Worm (Caenorhabditis elegans): ENCODE data around the gene ykt-6.

ykt-6 gene

DNA sequence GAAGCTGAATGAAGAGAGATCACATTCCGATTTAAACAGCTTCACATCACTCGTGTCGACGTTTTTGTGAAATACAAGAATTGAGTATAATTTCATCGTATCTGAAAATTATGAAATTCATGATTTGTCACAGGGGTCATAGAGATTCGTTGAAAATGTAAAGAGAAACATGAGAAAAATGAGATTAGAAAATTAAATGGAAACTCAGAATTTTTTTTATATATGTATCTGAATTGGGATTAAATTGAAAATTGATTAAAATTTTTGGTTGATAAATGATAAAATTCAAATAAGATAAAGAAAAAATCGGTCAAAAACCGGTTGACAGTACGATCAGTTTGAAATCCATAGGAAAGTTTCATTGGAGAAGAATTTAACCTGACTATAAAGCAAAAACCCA, at the start of gene ykt-6:
Gene ykt-6 (minus strand): TSS at position 101 of the 400 bp plus-strand sequence.
- no peak for TF ChIP-seq ref-1 (GFP tag; conservative IDR thresholded peaks at IDR 0.05)
- no peak for TF ChIP-seq T22C8.4 (GFP tag; IDR thresholded peaks at IDR 0.05)
- no peak for TF ChIP-seq flt-1 (GFP tag; IDR thresholded peaks at IDR 0.05)
- no peak for TF ChIP-seq ztf-23 (GFP tag; IDR thresholded peaks at IDR 0.05)
- TF ChIP-seq tab-1 (GFP tag; IDR thresholded peaks at IDR 0.05), result no peak
- no peak for TF ChIP-seq ztf-29 (GFP tag; IDR thresholded peaks at IDR 0.05)
- TF ChIP-seq cog-1 (tag; optimal IDR thresholded peaks at IDR 0.05), result no peak
- TF ChIP-seq med-1 (GFP tag; optimal IDR thresholded peaks at IDR 0.05; ENCODE audit: insufficient read depth), result no peak
- no peak for TF ChIP-seq klf-2 (GFP tag; conservative IDR thresholded peaks at IDR 0.05)

DNA sequence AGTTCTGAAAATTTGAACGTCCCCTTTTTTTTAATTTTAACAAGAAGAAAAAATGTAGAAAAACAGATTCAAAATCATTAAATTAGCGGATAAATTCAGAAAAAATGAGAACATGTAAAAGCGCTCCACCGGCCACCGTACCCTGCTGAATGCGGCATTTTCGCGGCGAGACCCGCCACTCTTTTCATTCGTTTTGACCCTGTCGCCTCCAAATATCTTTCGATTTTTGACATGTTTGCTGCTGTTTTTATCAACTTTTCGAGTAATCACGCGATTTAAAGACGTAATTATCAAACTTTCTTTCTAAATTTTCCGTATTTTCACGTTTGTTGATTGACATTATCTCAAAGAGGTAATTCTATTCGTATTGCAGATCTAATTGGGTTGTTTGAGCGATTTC, 48.8 kb upstream of the ykt-6 start, which contains the start of gene gsp-2:
Gene gsp-2 (plus strand): TSS at position 374 of the 400 bp plus-strand sequence.
- no peak for TF ChIP-seq ztf-29 (GFP tag; IDR thresholded peaks at IDR 0.05)
- peak; percentile 63 for TF ChIP-seq flt-1 (GFP tag; IDR thresholded peaks at IDR 0.05)
- TF ChIP-seq ref-1 (GFP tag; conservative IDR thresholded peaks at IDR 0.05), result no peak
- TF ChIP-seq T22C8.4 (GFP tag; IDR thresholded peaks at IDR 0.05), result no peak

DNA sequence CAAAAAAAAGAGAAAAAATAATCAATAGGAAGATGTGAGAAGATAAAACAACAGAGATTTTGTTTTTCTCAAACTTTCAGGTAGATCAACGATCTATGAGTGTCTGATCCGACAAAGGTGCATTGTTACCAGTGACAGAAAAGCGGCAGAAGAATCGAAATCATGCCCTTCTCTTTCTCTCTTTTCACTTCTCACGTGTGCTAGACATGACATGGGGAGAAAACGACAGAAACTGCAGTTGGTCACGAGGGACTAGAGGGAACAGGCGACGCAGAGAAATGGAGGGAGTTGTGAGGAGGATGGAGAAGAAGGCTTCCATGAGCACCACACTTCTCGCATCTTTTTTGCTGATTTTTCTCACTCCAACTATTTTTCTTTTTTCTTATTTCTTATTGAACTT, 47.8 kb upstream of the ykt-6 start, which contains the start of gene F56C9.10:
Gene F56C9.10 (minus strand): TSS at position 97 of the 400 bp plus-strand sequence.
- TF ChIP-seq ztf-23 (GFP tag; IDR thresholded peaks at IDR 0.05) (peak; percentile 65; the same call in 1 of the 2 replicates), med-1 (GFP tag; optimal IDR thresholded peaks at IDR 0.05; ENCODE audit: insufficient read depth) (no peak)

DNA sequence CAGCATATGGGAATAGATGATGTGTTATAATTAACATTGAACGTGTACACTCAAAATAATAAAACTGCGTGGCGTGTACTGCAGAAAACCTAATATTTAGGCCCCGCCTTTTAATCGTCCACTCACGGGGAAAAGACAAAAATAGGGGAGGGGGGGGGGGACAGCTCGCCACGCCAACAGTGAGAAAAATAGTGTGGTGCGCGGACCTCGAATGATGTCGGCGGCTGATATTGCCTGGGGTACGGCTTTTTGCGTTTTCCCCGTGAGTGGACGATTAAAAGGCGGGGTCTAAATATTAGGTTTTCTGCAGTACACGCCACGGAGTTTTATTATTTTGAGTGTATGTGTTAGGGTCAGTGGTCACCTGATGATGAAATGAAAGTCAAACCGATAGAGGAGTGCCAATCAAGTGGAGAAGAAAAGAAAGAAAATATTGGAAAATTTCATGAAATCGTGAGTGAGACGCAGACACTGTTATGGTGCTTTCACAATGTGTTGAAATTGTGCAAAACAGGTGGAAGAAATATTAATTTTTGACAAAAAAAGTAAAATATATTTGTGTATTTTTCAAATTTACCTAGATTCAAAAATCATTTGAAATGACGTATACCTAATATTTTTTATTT, 46.6 kb upstream of the ykt-6 start:
- 0 out of 2 replicates have a peak, but pooled peaks have one; percentile 42 for TF ChIP-seq flt-1 (GFP tag; IDR thresholded peaks at IDR 0.05)

DNA sequence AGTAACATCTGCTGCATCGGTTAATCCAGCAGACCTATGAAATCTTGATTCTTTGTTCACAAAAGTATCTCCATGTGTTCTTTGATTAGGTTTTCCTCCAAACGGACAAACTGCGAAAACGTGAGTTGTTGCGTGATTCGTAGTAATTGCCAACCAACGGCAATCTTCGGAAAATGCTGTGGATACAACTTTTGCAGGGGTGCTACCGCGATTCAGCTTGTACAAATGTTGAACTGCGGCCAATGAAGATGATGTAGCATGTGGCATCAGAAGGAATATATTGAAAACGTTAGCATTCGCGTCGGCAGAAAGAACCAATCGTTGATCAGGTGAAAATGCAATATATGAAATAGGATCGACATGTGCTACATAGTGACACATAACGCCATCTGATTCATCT, 44.3 kb upstream of the ykt-6 start:
- TF ChIP-seq flt-1 (GFP tag; IDR thresholded peaks at IDR 0.05) (no peak), klf-2 (GFP tag; conservative IDR thresholded peaks at IDR 0.05) (no peak), ztf-29 (GFP tag; IDR thresholded peaks at IDR 0.05) (no peak), ztf-23 (GFP tag; IDR thresholded peaks at IDR 0.05) (no peak), T22C8.4 (GFP tag; IDR thresholded peaks at IDR 0.05) (no peak), ref-1 (GFP tag; conservative IDR thresholded peaks at IDR 0.05) (no peak), cog-1 (tag; optimal IDR thresholded peaks at IDR 0.05) (no peak), med-1 (GFP tag; optimal IDR thresholded peaks at IDR 0.05; ENCODE audit: insufficient read depth) (no peak), tab-1 (GFP tag; IDR thresholded peaks at IDR 0.05) (no peak)

DNA sequence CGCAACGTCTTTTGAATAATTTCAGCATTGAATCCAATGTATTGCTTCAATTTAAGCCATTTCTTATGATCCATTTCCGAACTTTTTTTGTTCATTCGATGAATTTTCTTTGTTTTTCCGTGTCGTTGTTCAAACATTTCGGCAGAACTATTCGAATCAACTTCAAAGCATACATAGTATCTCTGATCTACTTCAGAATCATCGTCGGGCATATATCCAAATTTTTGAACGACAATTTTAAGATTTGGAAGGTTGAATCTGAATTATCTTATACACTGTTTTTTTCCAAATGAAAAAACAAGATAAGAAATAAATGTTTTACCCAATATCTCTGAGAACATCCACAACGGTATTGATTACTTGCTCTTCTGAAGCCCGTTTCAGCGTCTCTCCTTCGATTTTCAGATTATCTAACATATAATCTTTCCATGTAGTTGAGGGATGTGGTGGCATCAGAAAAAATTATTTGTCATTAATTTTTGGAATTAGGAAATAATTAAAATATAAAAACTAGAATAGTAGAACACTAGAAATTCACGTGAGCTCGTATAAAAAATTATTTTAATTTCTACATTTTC, 41.8 kb upstream of the ykt-6 start, which contains the start of gene lab-2:
Gene lab-2 (minus strand): TSS at position 453 of the 578 bp plus-strand sequence.
- TF ChIP-seq ref-1 (GFP tag; conservative IDR thresholded peaks at IDR 0.05) (no peak), flt-1 (GFP tag; IDR thresholded peaks at IDR 0.05) (no peak), klf-2 (GFP tag; conservative IDR thresholded peaks at IDR 0.05) (no peak), tab-1 (GFP tag; IDR thresholded peaks at IDR 0.05) (no peak)

DNA sequence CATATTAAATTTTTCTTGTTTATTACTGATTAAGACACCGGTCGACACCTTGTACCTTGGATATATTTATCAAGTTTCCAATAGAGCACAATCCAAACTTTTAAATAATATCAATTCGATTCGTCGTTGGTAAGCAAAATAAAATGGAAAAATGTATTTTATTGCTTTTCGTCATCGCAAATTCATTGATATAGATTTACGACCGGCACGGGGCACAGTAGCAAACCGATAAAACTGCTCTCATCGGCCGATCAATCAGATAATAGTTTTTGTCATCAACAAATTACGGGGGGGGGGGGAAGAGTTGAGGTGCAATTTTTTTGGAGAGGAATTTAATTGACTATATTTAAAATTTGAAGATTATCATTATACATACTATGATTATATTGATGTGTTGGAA, 35.9 kb upstream of the ykt-6 start:
- no peak for TF ChIP-seq ref-1 (GFP tag; conservative IDR thresholded peaks at IDR 0.05)
- TF ChIP-seq flt-1 (GFP tag; IDR thresholded peaks at IDR 0.05), result no peak
- TF ChIP-seq med-1 (GFP tag; optimal IDR thresholded peaks at IDR 0.05; ENCODE audit: insufficient read depth), result no peak

DNA sequence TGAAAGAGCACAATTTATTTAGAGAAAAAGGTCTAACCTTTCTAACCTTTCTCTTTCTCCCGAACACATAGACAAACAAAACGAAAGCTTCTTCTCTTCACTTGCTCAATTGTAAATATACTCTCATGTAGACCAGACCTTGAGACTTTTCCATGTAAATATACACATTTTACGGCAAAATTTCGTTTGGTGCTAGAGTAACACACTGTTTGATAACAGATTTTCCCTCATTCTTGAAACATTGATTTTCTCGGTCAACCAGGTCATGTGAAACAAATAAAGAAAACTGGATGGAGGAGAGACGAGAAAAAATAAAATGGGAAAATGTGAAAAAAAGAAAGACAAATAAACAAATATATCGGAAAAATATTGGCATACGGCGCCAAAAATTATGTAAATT, 34.6 kb upstream of the ykt-6 start:
- TF ChIP-seq ref-1 (GFP tag; conservative IDR thresholded peaks at IDR 0.05), result no peak

DNA sequence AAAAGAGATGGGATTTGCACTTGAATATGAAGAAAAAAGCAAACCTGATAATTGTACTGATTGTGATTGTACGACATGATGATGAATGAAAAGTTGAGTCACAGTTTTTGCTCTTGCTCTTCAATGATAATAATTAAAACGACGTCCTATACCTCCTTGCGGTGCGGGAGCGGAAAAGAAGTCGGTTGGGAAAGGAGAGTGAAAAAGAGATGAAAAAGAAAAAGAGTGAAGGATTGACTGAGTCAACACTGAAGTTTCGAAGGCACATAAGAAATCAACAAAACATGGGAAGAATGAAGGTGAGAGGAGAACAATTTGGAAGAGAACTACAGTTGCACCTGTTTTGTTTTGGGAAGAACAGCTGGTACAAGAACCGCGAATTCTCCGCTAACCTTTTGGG, 32.0 kb upstream of the ykt-6 start, which contains the start of gene F56C9.8:
Gene F56C9.8 (minus strand): TSS at position 120 of the 400 bp plus-strand sequence.
- no peak for TF ChIP-seq ztf-29 (GFP tag; IDR thresholded peaks at IDR 0.05)
- TF ChIP-seq tab-1 (GFP tag; IDR thresholded peaks at IDR 0.05), result no peak
- no peak for TF ChIP-seq klf-2 (GFP tag; conservative IDR thresholded peaks at IDR 0.05)
- no peak for TF ChIP-seq T22C8.4 (GFP tag; IDR thresholded peaks at IDR 0.05)
- no peak for TF ChIP-seq ref-1 (GFP tag; conservative IDR thresholded peaks at IDR 0.05)
- TF ChIP-seq ztf-23 (GFP tag; IDR thresholded peaks at IDR 0.05), result no peak
- no peak for TF ChIP-seq flt-1 (GFP tag; IDR thresholded peaks at IDR 0.05)
- no peak for TF ChIP-seq cog-1 (tag; optimal IDR thresholded peaks at IDR 0.05)

DNA sequence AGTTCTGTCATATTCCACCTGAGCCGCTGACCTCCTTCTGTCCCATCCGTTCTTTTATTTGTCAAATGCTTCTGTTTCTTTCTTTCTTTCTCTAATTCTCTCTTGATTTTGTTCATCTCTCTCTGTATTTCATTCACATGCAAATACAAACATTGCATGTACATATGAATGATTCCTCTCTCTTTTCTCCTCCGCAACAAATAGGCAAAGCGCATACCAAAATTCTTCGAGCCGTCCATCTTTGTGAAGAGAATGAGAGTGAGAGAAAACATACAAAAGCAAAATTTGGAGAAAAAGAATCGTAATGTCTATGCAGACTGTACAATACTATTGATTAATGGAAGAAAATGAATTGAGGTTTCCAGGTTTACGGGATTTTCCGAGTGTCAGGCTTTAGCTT, 30.0 kb upstream of the ykt-6 start:
- TF ChIP-seq tab-1 (GFP tag; IDR thresholded peaks at IDR 0.05) (no peak), cog-1 (tag; optimal IDR thresholded peaks at IDR 0.05) (peak; percentile 7), med-1 (GFP tag; optimal IDR thresholded peaks at IDR 0.05; ENCODE audit: insufficient read depth) (no peak), ztf-23 (GFP tag; IDR thresholded peaks at IDR 0.05) (no peak), flt-1 (GFP tag; IDR thresholded peaks at IDR 0.05) (no peak), klf-2 (GFP tag; conservative IDR thresholded peaks at IDR 0.05) (no peak), ref-1 (GFP tag; conservative IDR thresholded peaks at IDR 0.05) (no peak), ztf-29 (GFP tag; IDR thresholded peaks at IDR 0.05) (no peak), T22C8.4 (GFP tag; IDR thresholded peaks at IDR 0.05) (no peak)

DNA sequence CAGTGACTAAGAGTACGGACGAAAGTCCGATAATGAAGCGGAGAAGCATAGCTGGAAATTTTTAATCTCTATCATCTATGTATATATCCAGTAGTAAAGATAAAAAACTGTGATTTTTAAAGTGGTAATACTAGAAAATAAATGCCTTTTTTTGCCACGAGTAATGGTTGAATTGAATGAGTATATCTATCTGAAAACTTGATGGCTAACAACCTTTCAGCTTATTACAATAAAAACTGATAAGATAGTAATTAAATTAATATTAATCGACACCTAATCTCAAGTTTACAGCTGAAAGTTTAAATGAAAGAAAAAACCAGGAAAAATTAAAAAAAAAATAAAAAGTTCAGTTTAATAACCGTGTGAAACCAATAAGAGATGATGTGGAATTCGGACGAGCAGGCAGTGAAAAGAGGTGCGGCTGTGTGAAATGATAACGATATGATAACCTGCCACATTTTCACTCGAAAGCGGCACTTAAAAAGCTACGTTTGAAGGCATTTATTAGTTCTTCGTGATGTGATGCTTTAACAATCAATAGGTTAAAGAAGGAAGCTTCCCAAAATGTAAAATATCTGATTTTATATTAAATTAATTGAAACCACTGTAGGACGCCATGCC, 27.6 kb upstream of the ykt-6 start, which contains the start of gene nspg-6:
Gene nspg-6 (minus strand): TSS at position 51 of the 621 bp plus-strand sequence.
- TF ChIP-seq cog-1 (tag; optimal IDR thresholded peaks at IDR 0.05) (no peak), ztf-29 (GFP tag; IDR thresholded peaks at IDR 0.05) (no peak), klf-2 (GFP tag; conservative IDR thresholded peaks at IDR 0.05) (no peak), tab-1 (GFP tag; IDR thresholded peaks at IDR 0.05) (no peak), T22C8.4 (GFP tag; IDR thresholded peaks at IDR 0.05) (no peak), flt-1 (GFP tag; IDR thresholded peaks at IDR 0.05) (no peak), ztf-23 (GFP tag; IDR thresholded peaks at IDR 0.05) (no peak), ref-1 (GFP tag; conservative IDR thresholded peaks at IDR 0.05) (no peak), med-1 (GFP tag; optimal IDR thresholded peaks at IDR 0.05; ENCODE audit: insufficient read depth) (no peak)
